Worm (Caenorhabditis elegans) whole organism, L1 larva: ENCODE results near the gene srlf-24.

Source experiments
- C04F5.9 ChIP-seq: sonication (generic microtip); optimal IDR thresholded peaks from 2 replicates; lab custom pipeline; 2016; ENCODE audit warnings: missing genetic modification characterization, missing compliant biosample characterization
- F16B12.6 ChIP-seq: fragments of 150-350 bp; optimal IDR thresholded peaks from 2 replicates; lab custom pipeline; 2014; ENCODE audit warnings: missing biosample characterization, missing genetic modification characterization
- Y116A8C.19 ChIP-seq: sonication (generic microtip); optimal IDR thresholded peaks from 2 replicates; lab custom pipeline; 2016; ENCODE audit warnings: missing compliant biosample characterization, missing genetic modification characterization, borderline replicate concordance
- alr-1 ChIP-seq: fragments of 200-800 bp; sonication (Bioruptor generic); optimal IDR thresholded peaks from 2 replicates; lab custom pipeline; 2018; ENCODE audit warnings: borderline replicate concordance, mild to moderate bottlenecking, missing genetic modification characterization, missing compliant biosample characterization
- ama-1 ChIP-seq: fragments of 150-350 bp; optimal IDR thresholded peaks from 2 replicates; lab custom pipeline; 2014
- blmp-1 ChIP-seq: fragments of 150-350 bp; optimal IDR thresholded peaks from 2 replicates; lab custom pipeline; 2014; ENCODE audit warnings: missing biosample characterization, missing genetic modification characterization
- ceh-63 ChIP-seq: fragments of 200-800 bp; sonication (Bioruptor generic); optimal IDR thresholded peaks from 2 replicates; lab custom pipeline; 2018; ENCODE audit warnings: mild to moderate bottlenecking, missing genetic modification characterization, missing compliant biosample characterization
- ceh-90 ChIP-seq: sonication (generic microtip); optimal IDR thresholded peaks from 2 replicates; lab custom pipeline; 2016; ENCODE audit warnings: missing genetic modification characterization, missing compliant biosample characterization
- dpl-1 ChIP-seq, 3 experiments: fragments of 150-350 bp in 2 of 3; sonication (generic microtip) in 1 of 3; optimal IDR thresholded peaks; 2 replicates each; lab custom pipeline; 2014 to 2017; ENCODE audit warnings: missing biosample characterization in 3 of 3, missing genetic modification characterization in 3 of 3, missing genetic modification reagents in 3 of 3
- dsc-1 ChIP-seq: sonication (generic microtip); optimal IDR thresholded peaks from 2 replicates; lab custom pipeline; 2016; ENCODE audit warnings: mild to moderate bottlenecking, missing genetic modification characterization, missing compliant biosample characterization
- egl-13 ChIP-seq: sonication (generic microtip); optimal IDR thresholded peaks from 2 replicates; lab custom pipeline; 2016; ENCODE audit warnings: missing genotype, missing genetic modification reagents, missing genetic modification characterization, missing compliant biosample characterization
- elt-2 ChIP-seq: sonication (generic microtip); optimal IDR thresholded peaks from 2 replicates; lab custom pipeline; 2016; ENCODE audit warnings: missing genetic modification characterization, mild to moderate bottlenecking, inconsistent platforms, missing compliant biosample characterization, missing genetic modification reagents
- ets-5 ChIP-seq: fragments of 200-800 bp; sonication (Bioruptor generic); IDR thresholded peaks from 2 replicates; pipeline ENCODE4 v1.3.6; 2022; ENCODE audit warnings: missing genetic modification characterization, missing compliant biosample characterization
- fos-1 ChIP-seq: fragments of 150-350 bp; optimal IDR thresholded peaks from 2 replicates; lab custom pipeline; 2014; ENCODE audit warnings: missing biosample characterization, missing genetic modification characterization
- grh-1 ChIP-seq: fragments of 200-800 bp; sonication (Bioruptor generic); IDR thresholded peaks from 2 replicates; pipeline ENCODE4 v1.3.6; 2022; ENCODE audit warnings: missing genetic modification reagents, missing genetic modification characterization, missing compliant biosample characterization
- hpl-2 ChIP-seq: fragments of 150-350 bp; optimal IDR thresholded peaks from 2 replicates; lab custom pipeline; 2014; ENCODE audit warnings: missing biosample characterization, missing genetic modification reagents, missing genetic modification characterization
- irx-1 ChIP-seq: sonication (generic microtip); optimal IDR thresholded peaks from 2 replicates; lab custom pipeline; 2016; ENCODE audit warnings: missing genetic modification characterization, missing compliant biosample characterization
- isw-1 ChIP-seq: fragments of 200-800 bp; sonication (Bioruptor generic); IDR thresholded peaks from 2 replicates; pipeline ENCODE4 v1.3.6; 2022; ENCODE audit warnings: missing genetic modification characterization, missing compliant biosample characterization
- lin-14 ChIP-seq: fragments of 200-800 bp; sonication (Bioruptor generic); optimal IDR thresholded peaks from 2 replicates; lab custom pipeline; 2018; ENCODE audit warnings: mild to moderate bottlenecking, missing genetic modification characterization, moderate library complexity, missing compliant biosample characterization
- lin-35 ChIP-seq, 2 experiments: fragments of 150-350 bp; optimal IDR thresholded peaks; 2 replicates each; lab custom pipeline; 2014; ENCODE audit warnings: missing biosample characterization in 2 of 2, missing genetic modification characterization in 2 of 2, missing genetic modification reagents in 2 of 2
- lsy-2 ChIP-seq, 2 experiments: fragments of 150-350 bp; optimal IDR thresholded peaks; 2 replicates each; lab custom pipeline; 2014; ENCODE audit warnings: missing biosample characterization in 2 of 2, missing genetic modification characterization in 2 of 2
- mab-9 ChIP-seq: fragments of 200-800 bp; sonication (Bioruptor generic); IDR thresholded peaks from 2 replicates; pipeline ENCODE4 v1.3.6; 2022; ENCODE audit warnings: missing genetic modification reagents, missing genetic modification characterization, missing compliant biosample characterization
- mdl-1 ChIP-seq, 2 experiments: fragments of 150-350 bp; optimal IDR thresholded peaks; 2 replicates each; lab custom pipeline; 2014 to 2017; ENCODE audit warnings: missing biosample characterization in 2 of 2, missing genetic modification characterization in 2 of 2, inconsistent platforms in 1 of 2
- mep-1 ChIP-seq: fragments of 150-350 bp; optimal IDR thresholded peaks from 2 replicates; lab custom pipeline; 2014; ENCODE audit warnings: missing biosample characterization, missing genetic modification characterization
- nhr-12 ChIP-seq: sonication (generic microtip); optimal IDR thresholded peaks from 2 replicates; lab custom pipeline; 2017; ENCODE audit warnings: missing biosample characterization, missing genetic modification characterization
- nhr-19 ChIP-seq: fragments of 200-800 bp; sonication (Bioruptor generic); conservative IDR thresholded peaks from 2 replicates; pipeline ENCODE4 v1.3.6; 2022; ENCODE audit warnings: missing genetic modification characterization, missing compliant biosample characterization
- nhr-237 ChIP-seq: fragments of 150-350 bp; optimal IDR thresholded peaks from 2 replicates; lab custom pipeline; 2014; ENCODE audit warnings: missing biosample characterization, missing genetic modification characterization
- nhr-71 ChIP-seq: sonication (generic microtip); optimal IDR thresholded peaks from 2 replicates; lab custom pipeline; 2016; ENCODE audit warnings: mild to moderate bottlenecking, missing genetic modification characterization, moderate library complexity, missing compliant biosample characterization
- nhr-77 ChIP-seq: fragments of 150-350 bp; optimal IDR thresholded peaks from 2 replicates; lab custom pipeline; 2014; ENCODE audit warnings: missing biosample characterization, missing genetic modification characterization
- nhr-84 ChIP-seq: sonication (generic microtip); optimal IDR thresholded peaks from 2 replicates; lab custom pipeline; 2017; ENCODE audit warnings: missing biosample characterization, missing genetic modification characterization
- nhr-90 ChIP-seq: sonication (generic microtip); optimal IDR thresholded peaks from 2 replicates; lab custom pipeline; 2016; ENCODE audit warnings: mild to moderate bottlenecking, missing genetic modification characterization, missing compliant biosample characterization; ENCODE audit not compliant: poor library complexity
- pag-3 ChIP-seq: sonication (generic microtip); optimal IDR thresholded peaks from 2 replicates; lab custom pipeline; 2017; ENCODE audit warnings: missing genetic modification characterization, mild to moderate bottlenecking, missing compliant biosample characterization, antibody characterized with exemption, borderline replicate concordance; ENCODE audit not compliant: insufficient read depth
- pax-3 ChIP-seq: fragments of 200-800 bp; sonication (Bioruptor generic); optimal IDR thresholded peaks from 2 replicates; lab custom pipeline; 2018; ENCODE audit warnings: mild to moderate bottlenecking, missing genetic modification characterization, moderate library complexity, missing compliant biosample characterization
- pqm-1 ChIP-seq: sonication (generic microtip); optimal IDR thresholded peaks from 3 replicates; lab custom pipeline; 2017; ENCODE audit warnings: missing biosample characterization, missing genetic modification characterization
- rnt-1 ChIP-seq: sonication (generic microtip); optimal IDR thresholded peaks from 2 replicates; lab custom pipeline; 2016; ENCODE audit warnings: mild to moderate bottlenecking, missing genetic modification characterization, moderate library complexity, missing compliant biosample characterization
- snu-23 ChIP-seq: sonication (generic microtip); optimal IDR thresholded peaks from 2 replicates; lab custom pipeline; 2016; ENCODE audit warnings: missing genetic modification characterization, missing compliant biosample characterization
- sptf-1 ChIP-seq: fragments of 150-350 bp; optimal IDR thresholded peaks from 2 replicates; lab custom pipeline; 2014; ENCODE audit warnings: missing biosample characterization, missing genetic modification characterization
- sup-37 ChIP-seq: fragments of 200-800 bp; sonication (Bioruptor generic); optimal IDR thresholded peaks from 2 replicates; lab custom pipeline; 2018; ENCODE audit warnings: mild to moderate bottlenecking, missing genetic modification characterization, missing compliant biosample characterization
- swsn-7 ChIP-seq: sonication (generic microtip); optimal IDR thresholded peaks from 2 replicates; lab custom pipeline; 2016; ENCODE audit warnings: missing genetic modification characterization, missing compliant biosample characterization
- tlp-1 ChIP-seq: fragments of 150-350 bp; optimal IDR thresholded peaks from 2 replicates; lab custom pipeline; 2014; ENCODE audit warnings: missing biosample characterization, missing genetic modification characterization
- unc-130 ChIP-seq: fragments of 150-350 bp; optimal IDR thresholded peaks from 2 replicates; lab custom pipeline; 2017; ENCODE audit warnings: missing biosample characterization, missing genetic modification characterization, inconsistent platforms
- unc-30 ChIP-seq: sonication (generic microtip); optimal IDR thresholded peaks from 2 replicates; lab custom pipeline; 2017; ENCODE audit warnings: missing biosample characterization, missing genetic modification characterization
- unc-62 ChIP-seq: fragments of 150-350 bp; optimal IDR thresholded peaks from 2 replicates; lab custom pipeline; 2014; ENCODE audit warnings: missing biosample characterization, missing genetic modification reagents, missing genetic modification characterization
- unc-86 ChIP-seq: sonication (generic microtip); optimal IDR thresholded peaks from 2 replicates; lab custom pipeline; 2016; ENCODE audit warnings: missing genetic modification characterization, missing compliant biosample characterization
- xbp-1 ChIP-seq: sonication (generic microtip); optimal IDR thresholded peaks from 2 replicates; lab custom pipeline; 2016; ENCODE audit warnings: missing genetic modification characterization, missing compliant biosample characterization
- zag-1 ChIP-seq: fragments of 150-350 bp; optimal IDR thresholded peaks from 2 replicates; lab custom pipeline; 2014; ENCODE audit warnings: missing biosample characterization, missing genetic modification characterization
- zip-4 ChIP-seq: fragments of 200-800 bp; sonication (Bioruptor generic); optimal IDR thresholded peaks from 2 replicates; lab custom pipeline; 2018; ENCODE audit warnings: mild to moderate bottlenecking, missing genetic modification characterization, moderate library complexity, missing compliant biosample characterization
- ztf-4 ChIP-seq: fragments of 150-350 bp; optimal IDR thresholded peaks from 2 replicates; lab custom pipeline; 2014; ENCODE audit warnings: missing biosample characterization, missing genetic modification characterization

srlf-24 gene

DNA sequence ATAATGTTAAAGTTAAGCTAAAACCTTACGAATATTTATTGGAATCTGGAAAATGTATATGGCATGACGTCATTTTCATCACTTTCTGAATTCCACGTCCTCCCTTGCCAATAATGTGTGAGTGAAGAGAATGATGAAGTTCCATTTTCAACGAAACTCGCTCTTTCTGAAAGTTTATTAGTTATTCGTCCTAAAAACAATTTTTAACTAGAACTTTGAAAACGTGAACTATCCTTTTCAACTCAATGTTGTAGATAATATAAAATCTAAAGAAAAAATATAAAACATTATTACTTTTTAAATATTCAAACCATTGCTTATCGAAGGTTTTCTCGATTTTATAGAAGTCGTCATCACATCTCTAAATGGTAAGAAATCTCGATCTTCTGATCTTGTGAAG is 16.1 kb downstream of the srlf-24 start, which contains the start of gene M7.7:
Gene M7.7, plus strand, starts transcription at position 301 of the 400 bp plus-strand sequence.
- no peak for TF ChIP-seq sptf-1
- no peak for TF ChIP-seq ets-5 (GFP tag; lab: Robert Waterston, UW)
- no peak for TF ChIP-seq grh-1 (GFP tag; lab: Robert Waterston, UW)
- TF ChIP-seq F16B12.6 (tag; lab: Kevin White, UChicago): no peak
- no peak for TF ChIP-seq pax-3
- no peak for TF ChIP-seq unc-130 (tag; lab: Kevin White, UChicago)
- no peak for TF ChIP-seq pag-3 (tag; lab: Kevin White, UChicago)
- TF ChIP-seq isw-1 (GFP tag; lab: Robert Waterston, UW): no peak
- TF ChIP-seq nhr-84: no peak
- TF ChIP-seq rnt-1: no peak
- no peak for TF ChIP-seq xbp-1 (tag; lab: Kevin White, UChicago)
- TF ChIP-seq fos-1 (tag; lab: Kevin White, UChicago): no peak
- TF ChIP-seq sup-37 (GFP tag; lab: Kevin White, UChicago): no peak
- no peak for TF ChIP-seq tlp-1 (tag; lab: Kevin White, UChicago)
- TF ChIP-seq dsc-1 (tag; lab: Kevin White, UChicago): no peak
- no peak for TF ChIP-seq unc-30 (tag; lab: Kevin White, UChicago)
- no peak for TF ChIP-seq lin-35 (GFP tag; optimal IDR thresholded peaks at IDR 0.05; lab: Kevin White, UChicago)
- no peak for TF ChIP-seq zag-1 (tag; lab: Kevin White, UChicago)
- no peak for TF ChIP-seq egl-13 (tag; lab: Kevin White, UChicago)

DNA sequence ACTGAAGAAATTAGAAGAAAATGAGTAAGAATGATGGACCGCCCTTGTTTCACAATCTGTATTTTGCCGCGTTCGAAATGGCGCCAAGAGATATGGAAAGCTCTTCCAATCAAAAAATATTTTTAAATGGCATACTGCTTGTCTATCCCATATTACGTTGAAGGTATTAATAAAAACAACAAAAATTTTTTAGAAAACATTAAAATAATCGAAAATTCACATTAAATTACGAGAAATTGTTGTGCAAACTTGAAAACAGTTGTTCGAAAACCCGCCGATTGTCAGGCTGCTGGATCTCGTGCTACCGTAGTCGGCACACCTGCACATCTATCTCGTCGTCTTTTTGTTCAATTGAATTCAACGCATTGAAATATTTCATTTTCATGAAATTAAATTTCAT is 22.0 kb downstream of the srlf-24 start, which contains the start of gene klc-1:
Gene klc-1, plus strand, starts transcription at position 127 of the 400 bp plus-strand sequence.
- TF ChIP-seq dpl-1 (GFP tag; optimal IDR thresholded peaks at IDR 0.05; lab: Kevin White, UChicago) (peak in 1 of 3 experiments; percentile 2), mab-9 (no peak), lsy-2 (tag; optimal IDR thresholded peaks at IDR 0.05; lab: Kevin White, UChicago) (peak; percentile 40 to 69)

DNA sequence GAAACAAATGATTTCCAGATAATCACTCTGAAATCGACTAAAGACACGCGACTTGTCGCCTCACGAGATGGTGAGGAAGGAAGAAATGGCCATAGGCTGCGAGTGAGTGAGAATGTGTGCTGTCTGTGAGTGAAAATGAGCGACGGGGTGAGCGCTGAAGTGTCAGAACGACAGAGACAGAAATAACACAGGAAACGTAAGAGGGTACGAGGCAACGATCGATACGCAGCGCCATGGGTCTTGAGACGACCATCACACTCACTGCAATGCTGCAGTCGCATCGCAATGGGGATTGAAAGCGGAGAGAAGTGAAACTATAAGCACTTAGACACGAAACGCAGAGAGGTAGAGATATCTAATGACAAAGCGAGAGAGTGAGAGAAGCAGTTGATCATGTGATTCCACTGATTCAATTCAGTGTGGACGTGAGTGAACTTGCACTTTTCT is 22.8 kb downstream of the srlf-24 start:
- TF ChIP-seq nhr-12 (tag; lab: Kevin White, UChicago) (no peak), lin-14 (GFP tag; lab: Kevin White, UChicago) (peak; percentile 98), unc-62 (GFP tag; lab: Kevin White, UChicago) (no peak), ceh-90 (tag; lab: Kevin White, UChicago) (no peak), grh-1 (GFP tag; lab: Robert Waterston, UW) (peak; percentile 76), egl-13 (tag; lab: Kevin White, UChicago) (peak; percentile 91), ama-1 (peak; percentile 73), swsn-7 (tag; lab: Kevin White, UChicago) (peak; percentile 96), C04F5.9 (peak; percentile 67), lin-35 (GFP tag; optimal IDR thresholded peaks at IDR 0.05; lab: Kevin White, UChicago) (peak; percentile 85 to 87), nhr-77 (tag; lab: Kevin White, UChicago) (peak; percentile 95), rnt-1 (peak; percentile 84), zip-4 (GFP tag; lab: Kevin White, UChicago) (peak; percentile 60), mep-1 (tag; lab: Kevin White, UChicago) (peak; percentile 96), mdl-1 (tag; optimal IDR thresholded peaks at IDR 0.05; lab: Kevin White, UChicago) (peak in 1 of 2 experiments; percentile 95), hpl-2 (GFP tag; lab: Kevin White, UChicago) (peak; percentile 54), ztf-4 (peak; percentile 95), tlp-1 (tag; lab: Kevin White, UChicago) (no peak), nhr-237 (tag; lab: Kevin White, UChicago) (peak; percentile 91), nhr-19 (peak; percentile 91), pqm-1 (tag; lab: Kevin White, UChicago) (no peak), dsc-1 (tag; lab: Kevin White, UChicago) (peak; percentile 93), nhr-71 (tag; lab: Kevin White, UChicago) (peak; percentile 99), ceh-63 (GFP tag; lab: Kevin White, UChicago) (no peak), nhr-90 (tag; lab: Kevin White, UChicago) (peak; percentile 90), fos-1 (tag; lab: Kevin White, UChicago) (peak; percentile 91), unc-86 (tag; lab: Kevin White, UChicago) (peak; percentile 92), nhr-84 (no peak), Y116A8C.19 (tag; lab: Kevin White, UChicago) (no peak), snu-23 (GFP tag; lab: Kevin White, UChicago) (peak; percentile 98), alr-1 (no peak), unc-30 (tag; lab: Kevin White, UChicago) (no peak), elt-2 (tag; lab: Kevin White, UChicago) (peak; percentile 65), blmp-1 (tag; lab: Kevin White, UChicago) (peak; percentile 86), pag-3 (tag; lab: Kevin White, UChicago) (no peak), irx-1 (tag; lab: Kevin White, UChicago) (peak; percentile 87)
